Worm (Caenorhabditis elegans) whole organism, young adult: Measurements from ENCODE around the gene flp-15.

Source experiments
- B0019.2 ChIP-seq: fragments of 200-800 bp; sonication (Bioruptor generic); conservative IDR thresholded peaks from 2 replicates; pipeline ENCODE4 v1.3.6; 2022; ENCODE audit warnings: missing genetic modification reagents, missing genetic modification characterization, missing compliant biosample characterization
- B0035.1 ChIP-seq: sonication (generic microtip); optimal IDR thresholded peaks from 2 replicates; lab custom pipeline; 2016; ENCODE audit warnings: missing genetic modification characterization, mild to moderate bottlenecking, missing compliant biosample characterization, missing genotype, missing genetic modification reagents
- B0261.1 ChIP-seq: sonication (generic microtip); optimal IDR thresholded peaks from 2 replicates; lab custom pipeline; 2016; ENCODE audit warnings: mild to moderate bottlenecking, missing genetic modification characterization, moderate library complexity, missing compliant biosample characterization
- C06A6.2 ChIP-seq: fragments of 200-800 bp; sonication (Bioruptor generic); conservative IDR thresholded peaks from 2 replicates; pipeline ENCODE4 v1.3.6; 2022; ENCODE audit warnings: missing genetic modification characterization, missing compliant biosample characterization
- D2030.7 ChIP-seq: fragments of 200-800 bp; sonication (Bioruptor generic); IDR thresholded peaks from 2 replicates; pipeline ENCODE4 v1.3.6; 2022; ENCODE audit warnings: missing genetic modification reagents, missing genetic modification characterization, missing compliant biosample characterization
- F23B12.7 ChIP-seq: sonication (generic microtip); optimal IDR thresholded peaks from 2 replicates; lab custom pipeline; 2017; ENCODE audit warnings: missing genetic modification characterization, mild to moderate bottlenecking, missing compliant biosample characterization, antibody characterized with exemption, moderate library complexity; ENCODE audit not compliant: insufficient read depth
- F33H1.4 ChIP-seq: fragments of 200-800 bp; sonication (Bioruptor generic); IDR thresholded peaks from 2 replicates; pipeline ENCODE4 v1.3.6; 2022; ENCODE audit warnings: missing genetic modification reagents, missing genetic modification characterization, missing compliant biosample characterization
- F37B4.10 ChIP-seq: fragments of 200-800 bp; sonication (Bioruptor generic); IDR thresholded peaks from 2 replicates; pipeline ENCODE4 v1.3.6; 2022; ENCODE audit warnings: missing genetic modification characterization, missing compliant biosample characterization
- F57A8.1 ChIP-seq: fragments of 200-800 bp; sonication (Bioruptor generic); optimal IDR thresholded peaks from 2 replicates; lab custom pipeline; 2018; ENCODE audit warnings: mild to moderate bottlenecking, missing genetic modification characterization, moderate library complexity, missing compliant biosample characterization
- K11D2.4 ChIP-seq: fragments of 200-800 bp; sonication (Bioruptor generic); IDR thresholded peaks from 2 replicates; pipeline ENCODE4 v1.3.6; 2022; ENCODE audit warnings: missing genetic modification reagents, missing genetic modification characterization, missing compliant biosample characterization
- akir-1 ChIP-seq: fragments of 200-800 bp; sonication (Bioruptor generic); optimal IDR thresholded peaks from 2 replicates; lab custom pipeline; 2018; ENCODE audit warnings: mild to moderate bottlenecking, missing genetic modification characterization, moderate library complexity, missing compliant biosample characterization
- aptf-2 ChIP-seq: fragments of 200-800 bp; sonication (Bioruptor generic); conservative IDR thresholded peaks from 2 replicates; pipeline ENCODE4 v1.3.6; 2022; ENCODE audit warnings: missing genetic modification reagents, missing genetic modification characterization, missing compliant biosample characterization
- athp-1 ChIP-seq: sonication (generic microtip); optimal IDR thresholded peaks from 2 replicates; lab custom pipeline; 2017; ENCODE audit warnings: mild to moderate bottlenecking, missing genetic modification characterization, missing compliant biosample characterization
- attf-3 ChIP-seq: fragments of 200-800 bp; sonication (Bioruptor generic); conservative IDR thresholded peaks from 2 replicates; pipeline ENCODE4 v1.3.6; 2022; ENCODE audit warnings: missing genetic modification reagents, missing genetic modification characterization, missing compliant biosample characterization
- attf-5 ChIP-seq: fragments of 200-800 bp; sonication (Bioruptor generic); optimal IDR thresholded peaks from 2 replicates; lab custom pipeline; 2018; ENCODE audit warnings: mild to moderate bottlenecking, missing genetic modification characterization, missing compliant biosample characterization
- attf-6 ChIP-seq: fragments of 200-800 bp; sonication (Bioruptor generic); IDR thresholded peaks from 2 replicates; pipeline ENCODE4 v1.3.6; 2022; ENCODE audit warnings: missing genetic modification reagents, missing genetic modification characterization, missing compliant biosample characterization
- bed-2 ChIP-seq: fragments of 200-800 bp; sonication (Bioruptor generic); IDR thresholded peaks from 2 replicates; pipeline ENCODE4 v1.3.6; 2022; ENCODE audit warnings: missing genetic modification reagents, missing genetic modification characterization, missing compliant biosample characterization
- ceh-27 ChIP-seq: fragments of 200-800 bp; sonication (Bioruptor generic); optimal IDR thresholded peaks from 2 replicates; lab custom pipeline; 2018; ENCODE audit warnings: mild to moderate bottlenecking, missing genetic modification characterization, moderate library complexity, missing compliant biosample characterization
- ceh-58 ChIP-seq: fragments of 200-800 bp; sonication (Bioruptor generic); IDR thresholded peaks from 2 replicates; pipeline ENCODE4 v1.3.6; 2022; ENCODE audit warnings: missing genetic modification characterization, missing compliant biosample characterization
- ceh-79 ChIP-seq: sonication (generic microtip); optimal IDR thresholded peaks from 2 replicates; lab custom pipeline; 2017; ENCODE audit warnings: mild to moderate bottlenecking, missing genetic modification characterization, missing compliant biosample characterization
- ceh-91 ChIP-seq: fragments of 200-800 bp; sonication (Bioruptor generic); IDR thresholded peaks from 2 replicates; pipeline ENCODE4 v1.3.6; 2022; ENCODE audit warnings: missing genetic modification reagents, missing genetic modification characterization, missing compliant biosample characterization
- chd-7 ChIP-seq: sonication (generic microtip); optimal IDR thresholded peaks from 2 replicates; lab custom pipeline; 2016; ENCODE audit warnings: mild to moderate bottlenecking, missing genetic modification characterization, moderate library complexity, missing compliant biosample characterization
- dox-1 ChIP-seq: fragments of 200-800 bp; sonication (Bioruptor generic); IDR thresholded peaks from 2 replicates; pipeline ENCODE4 v1.3.6; 2022; ENCODE audit warnings: missing genetic modification reagents, missing genetic modification characterization, missing compliant biosample characterization
- dpff-1 ChIP-seq: sonication (generic microtip); optimal IDR thresholded peaks from 2 replicates; lab custom pipeline; 2017; ENCODE audit warnings: mild to moderate bottlenecking, missing genetic modification characterization, missing compliant biosample characterization
- efl-1 ChIP-seq: fragments of 150-350 bp; optimal IDR thresholded peaks from 2 replicates; lab custom pipeline; 2014; ENCODE audit warnings: missing biosample characterization, missing genetic modification reagents, missing genetic modification characterization
- egl-18 ChIP-seq: fragments of 200-800 bp; sonication (Bioruptor generic); IDR thresholded peaks from 2 replicates; pipeline ENCODE4 v1.3.6; 2022; ENCODE audit warnings: missing genetic modification reagents, missing genetic modification characterization, missing compliant biosample characterization
- ets-4 ChIP-seq: fragments of 200-800 bp; sonication (Bioruptor generic); optimal IDR thresholded peaks from 2 replicates; lab custom pipeline; 2018; ENCODE audit warnings: mild to moderate bottlenecking, missing genetic modification characterization, missing compliant biosample characterization
- hlh-12 ChIP-seq: sonication (generic microtip); optimal IDR thresholded peaks from 2 replicates; lab custom pipeline; 2016; ENCODE audit warnings: missing genetic modification characterization, missing compliant biosample characterization
- hmg-1.2 ChIP-seq: fragments of 200-800 bp; sonication (Bioruptor generic); IDR thresholded peaks from 2 replicates; pipeline ENCODE4 v1.3.6; 2022; ENCODE audit warnings: missing genetic modification reagents, missing genetic modification characterization, missing compliant biosample characterization
- lin-35 ChIP-seq, 3 experiments: fragments of 150-350 bp in 2 of 3; sonication (generic microtip) in 1 of 3; optimal IDR thresholded peaks; 2 replicates each; lab custom pipeline; 2014 to 2018; ENCODE audit warnings: missing biosample characterization in 3 of 3, missing genetic modification characterization in 3 of 3, missing genetic modification reagents in 3 of 3
- lin-40 ChIP-seq: sonication (generic microtip); optimal IDR thresholded peaks from 2 replicates; lab custom pipeline; 2016; ENCODE audit warnings: missing genetic modification characterization, mild to moderate bottlenecking, missing compliant biosample characterization, missing genotype, missing genetic modification reagents
- lin-54 ChIP-seq: fragments of 200-800 bp; sonication (Bioruptor generic); optimal IDR thresholded peaks from 2 replicates; lab custom pipeline; 2018; ENCODE audit warnings: mild to moderate bottlenecking, missing genetic modification characterization, missing compliant biosample characterization
- lsl-1 ChIP-seq: fragments of 200-800 bp; sonication (Bioruptor generic); optimal IDR thresholded peaks from 2 replicates; lab custom pipeline; 2018; ENCODE audit warnings: mild to moderate bottlenecking, missing genetic modification characterization, moderate library complexity, missing compliant biosample characterization
- madf-10 ChIP-seq: sonication (generic microtip); optimal IDR thresholded peaks from 2 replicates; lab custom pipeline; 2016; ENCODE audit warnings: mild to moderate bottlenecking, missing genetic modification characterization, missing compliant biosample characterization
- madf-6 ChIP-seq: fragments of 200-800 bp; sonication (Bioruptor generic); IDR thresholded peaks from 2 replicates; pipeline ENCODE4 v1.3.6; 2022; ENCODE audit warnings: missing genetic modification reagents, missing genetic modification characterization, missing compliant biosample characterization
- madf-8 ChIP-seq: fragments of 200-800 bp; sonication (Bioruptor generic); conservative IDR thresholded peaks from 2 replicates; pipeline ENCODE4 v1.3.6; 2022; ENCODE audit warnings: missing genetic modification reagents, missing genetic modification characterization, missing compliant biosample characterization
- mcd-1 ChIP-seq: fragments of 200-800 bp; sonication (Bioruptor generic); IDR thresholded peaks from 2 replicates; pipeline ENCODE4 v1.3.6; 2022; ENCODE audit warnings: missing genetic modification reagents, missing genetic modification characterization, missing compliant biosample characterization
- mes-4 ChIP-seq: sonication (generic microtip); optimal IDR thresholded peaks from 2 replicates; lab custom pipeline; 2016; ENCODE audit warnings: missing genotype, missing genetic modification characterization, missing compliant biosample characterization
- nfya-1 ChIP-seq: sonication (generic microtip); optimal IDR thresholded peaks from 2 replicates; lab custom pipeline; 2017; ENCODE audit warnings: antibody characterized with exemption, missing compliant biosample characterization, missing genetic modification characterization, borderline replicate concordance; ENCODE audit not compliant: insufficient read depth
- nhr-120 ChIP-seq: fragments of 200-800 bp; sonication (Bioruptor generic); IDR thresholded peaks from 2 replicates; pipeline ENCODE4 v1.3.6; 2022; ENCODE audit warnings: missing genetic modification characterization, missing compliant biosample characterization
- nhr-90 ChIP-seq: sonication (generic microtip); optimal IDR thresholded peaks from 2 replicates; lab custom pipeline; 2016; ENCODE audit warnings: missing genotype, mild to moderate bottlenecking, missing genetic modification characterization, missing compliant biosample characterization
- rpc-1 ChIP-seq, 2 experiments: fragments of 150-350 bp in 1 of 2; sonication (generic microtip) in 1 of 2; optimal IDR thresholded peaks; 2 replicates each; lab custom pipeline; 2014 to 2018; ENCODE audit warnings: missing biosample characterization in 1 of 2, missing genetic modification characterization in 1 of 2, missing genetic modification reagents in 1 of 2, missing genotype in 1 of 2
- snpc-1.1 ChIP-seq: sonication (generic microtip); optimal IDR thresholded peaks from 2 replicates; lab custom pipeline; 2017; ENCODE audit warnings: missing genetic modification characterization, mild to moderate bottlenecking, missing compliant biosample characterization, antibody characterized with exemption, moderate library complexity, missing genotype, missing genetic modification reagents; ENCODE audit not compliant: insufficient read depth
- snpc-1.3 ChIP-seq: sonication (generic microtip); optimal IDR thresholded peaks from 2 replicates; lab custom pipeline; 2017; ENCODE audit warnings: missing genetic modification characterization, mild to moderate bottlenecking, missing compliant biosample characterization, antibody characterized with exemption, moderate library complexity, missing genotype, missing genetic modification reagents; ENCODE audit not compliant: insufficient read depth
- snpc-3.4 ChIP-seq: sonication (generic microtip); optimal IDR thresholded peaks from 2 replicates; lab custom pipeline; 2017; ENCODE audit warnings: missing genetic modification characterization, mild to moderate bottlenecking, missing compliant biosample characterization, antibody characterized with exemption, moderate library complexity, missing genotype, missing genetic modification reagents
- snpc-4 ChIP-seq, 5 experiments: fragments of 150-350 bp in 1 of 5; sonication (generic microtip) in 4 of 5; optimal IDR thresholded peaks; 2 replicates each; lab custom pipeline; 2014 to 2018; ENCODE audit warnings: missing genetic modification characterization in 5 of 5, missing biosample characterization in 3 of 5, antibody characterized with exemption in 2 of 5, mild to moderate bottlenecking in 2 of 5, missing compliant biosample characterization in 2 of 5, missing genotype in 2 of 5, moderate library complexity in 2 of 5, missing genetic modification reagents in 1 of 5
- xnd-1 ChIP-seq: sonication (generic microtip); optimal IDR thresholded peaks from 2 replicates; lab custom pipeline; 2016; ENCODE audit warnings: missing genotype, missing genetic modification reagents, missing genetic modification characterization, missing compliant biosample characterization

Gene flp-15

ce11 chrIII:13622268-13622667 is 45.4 kb downstream of the flp-15 start, which contains the start of gene hip-1:
TSS of gene hip-1 (minus strand) at chrIII:13622492.
- TF ChIP-seq snpc-4 (GFP tag; optimal IDR thresholded peaks at IDR 0.05; lab: Kevin White, UChicago) (no peak), snpc-4 (tag; optimal IDR thresholded peaks at IDR 0.05; lab: Kevin White, UChicago) (peak in 2 of 4 experiments; percentile 1 to 26), nfya-1 (tag; lab: Kevin White, UChicago) (no peak), efl-1 (GFP tag; lab: Kevin White, UChicago) (peak; percentile 75), attf-5 (GFP tag; lab: Kevin White, UChicago) (peak; percentile 62), B0261.1 (no peak), C06A6.2 (no peak), D2030.7 (GFP tag; lab: Robert Waterston, UW) (peak; percentile 71), dox-1 (GFP tag; lab: Robert Waterston, UW) (peak; percentile 47; the same call in 1 of the 2 replicates), F33H1.4 (GFP tag; lab: Robert Waterston, UW) (peak; percentile 57), lsl-1 (GFP tag; lab: Kevin White, UChicago) (peak; percentile 63), F23B12.7 (tag; lab: Kevin White, UChicago) (peak; percentile 77), madf-8 (GFP tag; lab: Robert Waterston, UW) (peak; percentile 64; the same call in 1 of the 2 replicates), snpc-3.4 (peak; percentile 37), aptf-2 (GFP tag; lab: Robert Waterston, UW) (no peak), akir-1 (GFP tag; lab: Kevin White, UChicago) (no peak), lin-40 (tag; lab: Kevin White, UChicago) (no peak), ceh-79 (no peak), madf-10 (tag; lab: Kevin White, UChicago) (no peak), egl-18 (GFP tag; lab: Robert Waterston, UW) (no peak), F37B4.10 (no peak), lin-35 (GFP tag; optimal IDR thresholded peaks at IDR 0.05; lab: Kevin White, UChicago) (peak in 1 of 3 experiments; percentile 65), F57A8.1 (GFP tag; lab: Kevin White, UChicago) (no peak), mes-4 (tag; lab: Kevin White, UChicago) (no peak), hlh-12 (tag; lab: Kevin White, UChicago) (no peak), ceh-58 (GFP tag; lab: Robert Waterston, UW) (no peak), B0019.2 (GFP tag; lab: Robert Waterston, UW) (no peak), nhr-90 (tag; lab: Kevin White, UChicago) (no peak), nhr-120 (GFP tag; lab: Robert Waterston, UW) (no peak), chd-7 (no peak), B0035.1 (no peak), madf-6 (peak; percentile 83), dpff-1 (tag; lab: Kevin White, UChicago) (no peak), ceh-27 (GFP tag; lab: Kevin White, UChicago) (no peak), bed-2 (GFP tag; lab: Robert Waterston, UW) (no peak), xnd-1 (tag; lab: Kevin White, UChicago) (peak; percentile 39), rpc-1 (optimal IDR thresholded peaks at IDR 0.05; lab: Kevin White, UChicago) (peak; percentile 13), rpc-1 (tag; optimal IDR thresholded peaks at IDR 0.05; lab: Kevin White, UChicago) (no peak), snpc-1.3 (tag; lab: Kevin White, UChicago) (peak; percentile 36), hmg-1.2 (GFP tag; lab: Robert Waterston, UW) (no peak), snpc-1.1 (tag; lab: Kevin White, UChicago) (no peak), lin-54 (GFP tag; lab: Kevin White, UChicago) (peak; percentile 86), ceh-91 (GFP tag; lab: Robert Waterston, UW) (peak; percentile 83), K11D2.4 (GFP tag; lab: Robert Waterston, UW) (no peak), ets-4 (GFP tag; lab: Kevin White, UChicago) (no peak), attf-3 (no peak), attf-6 (GFP tag; lab: Robert Waterston, UW) (no peak), mcd-1 (GFP tag; lab: Robert Waterston, UW) (0 out of 2 replicates have a peak, but pooled peaks have one; percentile 26), athp-1 (tag; lab: Kevin White, UChicago) (no peak)
